Fruit fly (Drosophila melanogaster) whole organism, embryonic: ENCODE data around the gene nan.

Experiments used
- Abd-B ChIP-seq: fragments of 200-800 bp; sonication (Bioruptor generic); optimal IDR thresholded peaks from 2 replicates; lab custom pipeline; 2018; ENCODE audit warnings: missing biosample characterization, mild to moderate bottlenecking, missing genetic modification characterization, moderate library complexity
- B-H1 ChIP-seq: fragments of 200-800 bp; sonication (Bioruptor generic); IDR thresholded peaks from 3 replicates; pipeline ENCODE4 v1.3.6; 2022; ENCODE audit warnings: missing biosample characterization, missing genetic modification characterization
- B-H2 ChIP-seq: fragments of 200-800 bp; sonication (Bioruptor generic); optimal IDR thresholded peaks from 2 replicates; lab custom pipeline; 2018; ENCODE audit warnings: missing biosample characterization, mild to moderate bottlenecking, missing genetic modification characterization
- Blimp-1 ChIP-seq: fragments of 200-800 bp; sonication (Bioruptor generic); optimal IDR thresholded peaks from 3 replicates; lab custom pipeline; 2018; ENCODE audit warnings: missing biosample characterization, missing genetic modification characterization, mild to moderate bottlenecking, moderate library complexity, missing genetic modification reagents
- CG1024 ChIP-seq: fragments of 200-800 bp; sonication (Bioruptor generic); IDR thresholded peaks from 2 replicates; pipeline ENCODE4 v1.3.6; 2022; ENCODE audit warnings: missing biosample characterization, missing genetic modification characterization
- CG10654 ChIP-seq: fragments of 200-800 bp; sonication (Bioruptor generic); optimal IDR thresholded peaks from 2 replicates; lab custom pipeline; 2016; ENCODE audit warnings: missing biosample characterization, missing genetic modification characterization
- CG11504 ChIP-seq: fragments of 200-800 bp; sonication (Bioruptor generic); optimal IDR thresholded peaks from 3 replicates; lab custom pipeline; 2019; ENCODE audit warnings: missing biosample characterization, mild to moderate bottlenecking, missing genetic modification characterization, moderate library complexity
- CG11560 ChIP-seq: fragments of 200-800 bp; sonication (Bioruptor generic); IDR thresholded peaks from 3 replicates; pipeline ENCODE4 v1.3.6; 2022; ENCODE audit warnings: missing biosample characterization, missing genetic modification characterization
- CG11696 ChIP-seq: fragments of 200-800 bp; sonication (Bioruptor generic); IDR thresholded peaks from 2 replicates; pipeline ENCODE4 v1.3.6; 2022; ENCODE audit warnings: missing biosample characterization, missing genetic modification characterization
- CG12391 ChIP-seq: fragments of 200-800 bp; sonication (Bioruptor generic); optimal IDR thresholded peaks from 3 replicates; lab custom pipeline; 2018; ENCODE audit warnings: missing biosample characterization, mild to moderate bottlenecking, missing genetic modification characterization, moderate library complexity
- CG13123 ChIP-seq: fragments of 200-800 bp; sonication (Bioruptor generic); optimal IDR thresholded peaks from 2 replicates; lab custom pipeline; 2016; ENCODE audit warnings: missing biosample characterization, missing genetic modification characterization
- CG13894 ChIP-seq: fragments of 200-800 bp; sonication (Bioruptor generic); optimal IDR thresholded peaks from 3 replicates; lab custom pipeline; 2018; ENCODE audit warnings: missing biosample characterization, mild to moderate bottlenecking, missing genetic modification characterization, moderate library complexity
- CG14014 ChIP-seq: fragments of 200-800 bp; sonication (Bioruptor generic); IDR thresholded peaks from 2 replicates; pipeline ENCODE4 v1.3.6; 2022; ENCODE audit warnings: missing biosample characterization, missing genetic modification characterization
- CG15011 ChIP-seq: fragments of 200-800 bp; sonication (Bioruptor generic); optimal IDR thresholded peaks from 3 replicates; lab custom pipeline; 2018; ENCODE audit warnings: missing biosample characterization, mild to moderate bottlenecking, missing genetic modification characterization
- CG16815 ChIP-seq: fragments of 200-800 bp; sonication (Bioruptor generic); optimal IDR thresholded peaks from 3 replicates; lab custom pipeline; 2017; ENCODE audit warnings: missing biosample characterization, mild to moderate bottlenecking, missing genetic modification characterization
- CG18476 ChIP-seq: fragments of 200-800 bp; sonication (Bioruptor generic); optimal IDR thresholded peaks from 2 replicates; lab custom pipeline; 2016; ENCODE audit warnings: missing biosample characterization, mild to moderate bottlenecking, missing genetic modification characterization
- CG18764 ChIP-seq: fragments of 200-800 bp; sonication (Bioruptor generic); optimal IDR thresholded peaks from 3 replicates; lab custom pipeline; 2016; ENCODE audit warnings: missing biosample characterization, missing genetic modification characterization
- CG2199 ChIP-seq: fragments of 200-800 bp; sonication (Bioruptor generic); IDR thresholded peaks from 3 replicates; pipeline ENCODE4 v1.3.6; 2022; ENCODE audit warnings: missing biosample characterization, missing genetic modification characterization
- CG31388 ChIP-seq: fragments of 200-800 bp; sonication (Bioruptor generic); optimal IDR thresholded peaks from 2 replicates; lab custom pipeline; 2016; ENCODE audit warnings: missing biosample characterization, missing genetic modification characterization
- CG42726 ChIP-seq: fragments of 200-800 bp; sonication (Bioruptor generic); IDR thresholded peaks from 2 replicates; pipeline ENCODE4 v1.3.6; 2022; ENCODE audit warnings: missing biosample characterization, missing genetic modification characterization; ENCODE audit not compliant: partially characterized antibody
- CG4617 ChIP-seq: fragments of 200-800 bp; sonication (Bioruptor generic); optimal IDR thresholded peaks from 3 replicates; lab custom pipeline; 2016; ENCODE audit warnings: missing biosample characterization, missing genetic modification characterization, borderline replicate concordance
- CG6854 ChIP-seq: fragments of 200-800 bp; sonication (Bioruptor generic); optimal IDR thresholded peaks from 3 replicates; lab custom pipeline; 2017; ENCODE audit warnings: missing biosample characterization, mild to moderate bottlenecking, missing genetic modification characterization
- CG7357 ChIP-seq: fragments of 200-800 bp; sonication (Bioruptor generic); IDR thresholded peaks from 3 replicates; pipeline ENCODE4 v1.3.6; 2022; ENCODE audit warnings: missing biosample characterization, missing genetic modification characterization
- CG7928 ChIP-seq: fragments of 200-800 bp; sonication (Bioruptor generic); optimal IDR thresholded peaks from 2 replicates; lab custom pipeline; 2017; ENCODE audit warnings: missing biosample characterization, mild to moderate bottlenecking, missing genetic modification characterization
- CG9215 ChIP-seq: fragments of 200-800 bp; sonication (Bioruptor generic); IDR thresholded peaks from 2 replicates; pipeline ENCODE4 v1.3.6; 2022; ENCODE audit warnings: missing biosample characterization, missing genetic modification characterization
- CG9817 ChIP-seq: fragments of 200-800 bp; sonication (Bioruptor generic); optimal IDR thresholded peaks from 2 replicates; lab custom pipeline; 2018; ENCODE audit warnings: missing biosample characterization, mild to moderate bottlenecking, missing genetic modification characterization, moderate library complexity
- D19A ChIP-seq: fragments of 200-800 bp; optimal IDR thresholded peaks from 3 replicates; lab custom pipeline; 2019; ENCODE audit warnings: missing biosample characterization, mild to moderate bottlenecking, missing genetic modification characterization, moderate library complexity
- Dip3 ChIP-seq: fragments of 200-800 bp; sonication (Bioruptor generic); optimal IDR thresholded peaks from 3 replicates; lab custom pipeline; 2016; ENCODE audit warnings: missing biosample characterization, missing genetic modification characterization
- Jarid2 ChIP-seq: fragments of 200-800 bp; sonication (Bioruptor generic); optimal IDR thresholded peaks from 3 replicates; lab custom pipeline; 2017; ENCODE audit warnings: mild to moderate bottlenecking, missing biosample characterization, missing genetic modification reagents, missing genetic modification characterization
- NfI ChIP-seq: fragments of 200-800 bp; sonication (Bioruptor generic); optimal IDR thresholded peaks from 3 replicates; lab custom pipeline; 2018; ENCODE audit warnings: missing biosample characterization, mild to moderate bottlenecking, missing genetic modification characterization, moderate library complexity
- Stat92E ChIP-seq, 3 experiments: fragments of >200 bp in 2 of 3; fragments of 200-800 bp in 1 of 3; sonication (Bioruptor generic) in 1 of 3; optimal IDR thresholded peaks; 2 replicates each; lab custom pipeline; 2017 to 2019; ENCODE audit warnings: missing biosample characterization in 3 of 3, missing genetic modification characterization in 3 of 3, mild to moderate bottlenecking in 1 of 3, moderate library complexity in 1 of 3
- abd-A ChIP-seq: fragments of 200-800 bp; sonication (Bioruptor generic); optimal IDR thresholded peaks from 3 replicates; lab custom pipeline; 2019; ENCODE audit warnings: missing biosample characterization, mild to moderate bottlenecking, missing genetic modification characterization, moderate library complexity
- br ChIP-seq: fragments of >200 bp; optimal IDR thresholded peaks from 2 replicates; lab custom pipeline; 2017
- cad ChIP-seq: fragments of >200 bp; optimal IDR thresholded peaks from 2 replicates; lab custom pipeline; 2017; ENCODE audit warnings: missing biosample characterization, missing genetic modification characterization
- chinmo ChIP-seq: fragments of 200-800 bp; sonication (Bioruptor generic); IDR thresholded peaks from 4 replicates; pipeline ENCODE4 v1.3.6; 2022; ENCODE audit warnings: missing biosample characterization, missing genetic modification characterization; ENCODE audit not compliant: partially characterized antibody
- emc ChIP-seq: fragments of 200-800 bp; sonication (Bioruptor generic); optimal IDR thresholded peaks from 2 replicates; lab custom pipeline; 2016; ENCODE audit warnings: missing biosample characterization, missing genetic modification characterization
- grau ChIP-seq: fragments of 200-800 bp; optimal IDR thresholded peaks from 3 replicates; lab custom pipeline; 2019; ENCODE audit warnings: missing biosample characterization, mild to moderate bottlenecking, missing genetic modification characterization, moderate library complexity
- gsb-n ChIP-seq: fragments of 200-800 bp; sonication (Bioruptor generic); optimal IDR thresholded peaks from 3 replicates; lab custom pipeline; 2018; ENCODE audit warnings: missing biosample characterization, mild to moderate bottlenecking, missing genetic modification characterization
- lbe ChIP-seq: fragments of 200-800 bp; sonication (Bioruptor generic); optimal IDR thresholded peaks from 2 replicates; lab custom pipeline; 2016; ENCODE audit warnings: missing biosample characterization, mild to moderate bottlenecking, missing genetic modification characterization
- mirr ChIP-seq: fragments of 200-800 bp; sonication (Bioruptor generic); optimal IDR thresholded peaks from 3 replicates; lab custom pipeline; 2018; ENCODE audit warnings: missing biosample characterization, mild to moderate bottlenecking, missing genetic modification characterization
- nerfin-1 ChIP-seq: fragments of 200-800 bp; sonication (Bioruptor generic); optimal IDR thresholded peaks from 3 replicates; lab custom pipeline; 2019; ENCODE audit warnings: missing biosample characterization, mild to moderate bottlenecking, missing genetic modification characterization, moderate library complexity
- oc ChIP-seq: fragments of 200-800 bp; sonication (Bioruptor generic); optimal IDR thresholded peaks from 2 replicates; lab custom pipeline; 2018; ENCODE audit warnings: missing biosample characterization, mild to moderate bottlenecking, missing genetic modification characterization, moderate library complexity
- onecut ChIP-seq: fragments of 200-800 bp; sonication (Bioruptor generic); IDR thresholded peaks from 2 replicates; pipeline ENCODE4 v1.3.6; 2022; ENCODE audit warnings: missing biosample characterization, missing genetic modification characterization
- ro ChIP-seq: fragments of 200-800 bp; sonication (Bioruptor generic); IDR thresholded peaks from 2 replicates; pipeline ENCODE4 v1.3.6; 2022; ENCODE audit warnings: missing biosample characterization, missing genetic modification characterization
- run ChIP-seq: fragments of 200-800 bp; sonication (Bioruptor generic); optimal IDR thresholded peaks from 3 replicates; lab custom pipeline; 2018; ENCODE audit warnings: missing biosample characterization, mild to moderate bottlenecking, missing genetic modification characterization
- sens ChIP-seq: fragments of 200-800 bp; sonication (Bioruptor generic); peaks from one replicate; lab custom pipeline; 2016; ENCODE audit warnings: missing biosample characterization, missing genetic modification characterization
- so ChIP-seq: fragments of 200-800 bp; sonication (Bioruptor generic); IDR thresholded peaks from 3 replicates; pipeline ENCODE4 v1.3.6; 2022; ENCODE audit warnings: missing biosample characterization, missing genetic modification characterization
- stc ChIP-seq: fragments of 200-800 bp; sonication (Bioruptor generic); IDR thresholded peaks from 2 replicates; pipeline ENCODE4 v1.3.6; 2022; ENCODE audit warnings: missing biosample characterization, missing genetic modification characterization
- vvl ChIP-seq: fragments of 200-800 bp; sonication (Bioruptor generic); IDR thresholded peaks from 2 replicates; pipeline ENCODE4 v1.3.6; 2022; ENCODE audit warnings: missing biosample characterization, missing genetic modification characterization
- wek ChIP-seq: fragments of 200-800 bp; sonication (Bioruptor generic); optimal IDR thresholded peaks from 3 replicates; lab custom pipeline; 2018; ENCODE audit warnings: missing biosample characterization, mild to moderate bottlenecking, missing genetic modification characterization, moderate library complexity

The nan gene

DNA sequence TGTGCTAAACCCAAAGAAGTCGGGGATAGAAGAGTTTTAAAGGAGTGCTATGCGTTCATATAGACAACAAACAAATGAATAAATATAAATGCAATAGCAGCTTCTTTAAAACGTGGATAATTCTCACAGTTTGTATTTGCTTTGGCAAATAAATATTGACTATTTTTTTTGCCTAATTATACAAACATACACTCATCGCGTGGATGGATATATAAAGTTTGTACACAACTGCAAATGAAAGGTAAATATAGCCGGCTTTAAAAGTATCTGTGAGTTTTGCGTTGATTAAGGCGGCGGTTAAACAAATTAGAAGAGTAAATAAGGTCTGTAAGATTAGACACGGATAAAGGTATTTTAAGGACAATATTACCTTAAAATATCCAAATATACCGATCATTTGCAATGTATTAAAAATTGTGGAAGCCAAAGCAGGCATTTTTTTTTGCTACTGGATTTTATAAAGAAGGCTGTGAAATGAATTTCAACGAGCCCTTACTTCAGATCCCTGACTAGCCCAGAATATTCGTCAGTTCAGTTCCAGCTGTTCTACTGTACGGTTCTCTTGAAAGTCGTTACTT lies 28.3 kb upstream of the nan start, which contains the start of gene CG7768 (continued):
- TF ChIP-seq CG9817 (tag; lab: Kevin White, UChicago) (peak; percentile 62), br (lab: Kevin White, UChicago) (no peak), so (GFP tag; lab: Robert Waterston, UW) (no peak), NfI (GFP tag; lab: Kevin White, UChicago) (peak; percentile 56), nerfin-1 (tag; lab: Kevin White, UChicago) (no peak), Dip3 (GFP tag; lab: Kevin White, UChicago) (peak; percentile 7), CG11504 (tag; lab: Kevin White, UChicago) (peak; percentile 58), ro (GFP tag; lab: Robert Waterston, UW) (no peak), CG9215 (GFP tag; lab: Robert Waterston, UW) (no peak), CG16815 (GFP tag; lab: Kevin White, UChicago) (no peak), B-H1 (GFP tag; lab: Robert Waterston, UW) (no peak), CG31388 (GFP tag; lab: Kevin White, UChicago) (no peak), CG2199 (GFP tag; lab: Robert Waterston, UW) (no peak), CG10654 (GFP tag; lab: Kevin White, UChicago) (peak; percentile 39), Blimp-1 (GFP tag; lab: Kevin White, UChicago) (peak; percentile 37), CG14014 (GFP tag; lab: Robert Waterston, UW) (peak; percentile 65; the same call in 1 of the 2 replicates), CG11560 (tag; lab: Robert Waterston, UW) (no peak), CG7357 (GFP tag; lab: Robert Waterston, UW) (no peak), CG7928 (GFP tag; lab: Kevin White, UChicago) (peak; percentile 54), Abd-B (no peak), sens (peak; percentile 67), CG4617 (GFP tag; lab: Kevin White, UChicago) (no peak), CG13123 (GFP tag; lab: Kevin White, UChicago) (peak; percentile 42), D19A (tag; lab: Kevin White, UChicago) (no peak), grau (tag; lab: Kevin White, UChicago) (peak; percentile 37), CG12391 (tag; lab: Kevin White, UChicago) (peak; percentile 2), CG1024 (GFP tag; lab: Robert Waterston, UW) (no peak), wek (GFP tag; lab: Kevin White, UChicago) (peak; percentile 5), Stat92E (GFP tag; optimal IDR thresholded peaks at IDR 0.05; lab: Kevin White, UChicago) (no peak), CG11696 (GFP tag; lab: Robert Waterston, UW) (no peak), CG6854 (GFP tag; lab: Kevin White, UChicago) (peak; percentile 57), cad (GFP tag; lab: Kevin White, UChicago) (no peak)

DNA sequence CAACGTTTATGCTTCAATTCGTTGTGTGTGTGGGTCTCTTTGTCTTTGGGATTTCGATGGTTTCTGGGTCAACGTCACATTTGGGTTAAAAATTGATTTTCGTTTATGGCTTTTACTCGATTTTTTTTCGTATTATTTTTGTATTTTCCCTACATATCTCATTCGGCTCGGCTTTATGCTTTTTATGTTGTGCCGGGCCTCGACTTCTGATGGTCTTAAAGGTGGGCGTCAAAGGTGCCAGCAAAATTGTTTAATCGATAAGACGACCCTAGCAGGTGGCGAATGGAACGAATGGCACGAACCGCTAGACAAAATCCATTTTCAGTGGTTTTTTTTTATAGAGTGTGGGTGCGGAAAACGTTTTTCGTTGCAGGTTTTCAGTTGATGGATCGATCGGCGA lies 26.7 kb upstream of the nan start:
- TF ChIP-seq CG18476 (GFP tag; lab: Kevin White, UChicago), result no peak
- no peak for TF ChIP-seq CG42726 (GFP tag; lab: Robert Waterston, UW)
- TF ChIP-seq chinmo (GFP tag; lab: Robert Waterston, UW), result 0 out of 4 replicates have a peak, but pooled peaks have one; percentile 15
- TF ChIP-seq NfI (GFP tag; lab: Kevin White, UChicago), result no peak
- TF ChIP-seq lbe (GFP tag; lab: Kevin White, UChicago), result no peak
- 0 out of 2 replicates have a peak, but pooled peaks have one; percentile 28 for TF ChIP-seq vvl
- no peak for TF ChIP-seq mirr
- TF ChIP-seq Jarid2 (GFP tag; lab: Kevin White, UChicago), result no peak
- no peak for TF ChIP-seq CG18764 (GFP tag; lab: Kevin White, UChicago)
- peak; percentile 8 for TF ChIP-seq abd-A
- TF ChIP-seq oc (tag; lab: Kevin White, UChicago), result peak; percentile 53
- no peak for TF ChIP-seq emc (GFP tag; lab: Kevin White, UChicago)
- TF ChIP-seq onecut (GFP tag; lab: Robert Waterston, UW), result peak; percentile 69
- no peak for TF ChIP-seq CG15011 (GFP tag; lab: Kevin White, UChicago)
- no peak for TF ChIP-seq stc
- no peak for TF ChIP-seq B-H2 (GFP tag; lab: Kevin White, UChicago)
- TF ChIP-seq run (tag; lab: Kevin White, UChicago), result no peak
- TF ChIP-seq gsb-n, result peak; percentile 1
- TF ChIP-seq CG13894, result peak; percentile 7
